Worm (Caenorhabditis elegans): ENCODE measurements around the gene Y37E11AL.9.

DNA sequence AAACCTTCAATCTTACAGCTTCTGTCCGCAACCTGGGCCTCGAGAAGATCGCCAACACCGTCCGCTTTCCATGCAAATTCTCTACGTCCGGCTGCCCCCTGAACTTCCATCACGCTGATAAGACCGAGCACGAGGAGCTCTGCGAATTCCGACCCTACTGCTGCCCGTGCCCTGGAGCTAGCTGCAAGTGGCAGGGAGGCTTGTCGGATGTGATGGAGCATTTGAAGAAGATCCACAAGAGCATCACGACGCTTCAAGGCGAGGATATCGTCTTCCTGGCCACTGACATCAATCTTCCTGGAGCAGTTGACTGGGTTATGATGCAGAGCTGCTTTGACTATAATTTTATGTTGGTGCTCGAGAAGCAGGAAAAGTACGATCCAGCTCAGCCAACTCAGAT is 45.4 kb upstream of the Y37E11AL.9 start:
- no peak for TF ChIP-seq nhr-25 (tag; optimal IDR thresholded peaks at IDR 0.05)
- TF ChIP-seq nhr-12 (tag; optimal IDR thresholded peaks at IDR 0.05) = no peak
- no peak for TF ChIP-seq snpc-4 (tag; optimal IDR thresholded peaks at IDR 0.05)
- no peak for TF ChIP-seq nhr-11 (tag; optimal IDR thresholded peaks at IDR 0.05)
- no peak for TF ChIP-seq mdl-1 (tag; optimal IDR thresholded peaks at IDR 0.05)
- no peak for TF ChIP-seq sma-3 (GFP tag; optimal IDR thresholded peaks at IDR 0.05)
- TF ChIP-seq nhr-129 (tag; optimal IDR thresholded peaks at IDR 0.05) = no peak
- no peak for TF ChIP-seq aly-2 (tag; optimal IDR thresholded peaks at IDR 0.05)
- no peak for TF ChIP-seq blmp-1 (tag; optimal IDR thresholded peaks at IDR 0.05; ENCODE audit: insufficient read depth)
- TF ChIP-seq ZK546.5 (tag; optimal IDR thresholded peaks at IDR 0.05) = no peak
- TF ChIP-seq ztf-11 (tag; optimal IDR thresholded peaks at IDR 0.05) = no peak
- TF ChIP-seq gmeb-1 (tag; optimal IDR thresholded peaks at IDR 0.05) = no peak
- TF ChIP-seq unc-55 (GFP tag; optimal IDR thresholded peaks at IDR 0.05) = no peak
